Worm (Caenorhabditis elegans) whole organism, mixed stage, embryonic: ENCODE data around the gene C08B6.14.

ENCODE experiments used
- M03D4.4 ChIP-seq: sonication (generic microtip); optimal IDR thresholded peaks from 2 replicates; lab custom pipeline; 2017; ENCODE audit warnings: mild to moderate bottlenecking, missing genetic modification characterization, missing compliant biosample characterization
- bed-3 ChIP-seq: fragments of 200-800 bp; sonication (Bioruptor generic); optimal IDR thresholded peaks from 3 replicates; lab custom pipeline; 2018; ENCODE audit warnings: mild to moderate bottlenecking, missing genetic modification characterization, moderate library complexity, missing compliant biosample characterization
- blmp-1 ChIP-seq: fragments of 150-350 bp; optimal IDR thresholded peaks from 2 replicates; lab custom pipeline; 2014; ENCODE audit warnings: missing biosample characterization, missing genetic modification characterization
- ceh-39 ChIP-seq: fragments of 150-350 bp; optimal IDR thresholded peaks from 2 replicates; lab custom pipeline; 2014; ENCODE audit warnings: missing biosample characterization, missing genetic modification characterization
- ceh-43 ChIP-seq: fragments of 200-800 bp; sonication (Bioruptor generic); optimal IDR thresholded peaks from 2 replicates; lab custom pipeline; 2018; ENCODE audit warnings: mild to moderate bottlenecking, missing genetic modification characterization, moderate library complexity, missing compliant biosample characterization
- ceh-83 ChIP-seq: fragments of 200-800 bp; sonication (Bioruptor generic); optimal IDR thresholded peaks from 2 replicates; lab custom pipeline; 2018; ENCODE audit warnings: mild to moderate bottlenecking, missing genetic modification characterization, missing compliant biosample characterization
- ces-1 ChIP-seq: fragments of 150-350 bp; optimal IDR thresholded peaks from 2 replicates; lab custom pipeline; 2014; ENCODE audit warnings: missing biosample characterization, missing genetic modification reagents, missing genetic modification characterization
- drap-1 ChIP-seq: fragments of 200-800 bp; sonication (Bioruptor generic); optimal IDR thresholded peaks from 3 replicates; lab custom pipeline; 2018; ENCODE audit warnings: mild to moderate bottlenecking, missing genetic modification characterization, missing compliant biosample characterization
- elt-1 ChIP-seq: sonication (generic microtip); optimal IDR thresholded peaks from 2 replicates; lab custom pipeline; 2017; ENCODE audit warnings: missing genetic modification characterization, mild to moderate bottlenecking, missing compliant biosample characterization, antibody characterized with exemption, moderate library complexity, borderline replicate concordance; ENCODE audit not compliant: insufficient read depth
- flh-1 ChIP-seq: fragments of 200-800 bp; sonication (Bioruptor generic); optimal IDR thresholded peaks from 2 replicates; lab custom pipeline; 2018; ENCODE audit warnings: mild to moderate bottlenecking, missing genetic modification characterization, moderate library complexity, missing compliant biosample characterization
- ham-2 ChIP-seq: fragments of 200-800 bp; sonication (Bioruptor generic); optimal IDR thresholded peaks from 2 replicates; lab custom pipeline; 2018; ENCODE audit warnings: mild to moderate bottlenecking, missing genetic modification characterization, missing compliant biosample characterization
- hlh-1 ChIP-seq: fragments of 150-350 bp; optimal IDR thresholded peaks from 2 replicates; lab custom pipeline; 2014; ENCODE audit warnings: missing biosample characterization, missing genetic modification reagents, missing genetic modification characterization
- lin-13 ChIP-seq: fragments of 150-350 bp; optimal IDR thresholded peaks from 2 replicates; lab custom pipeline; 2014; ENCODE audit warnings: missing biosample characterization, missing genetic modification characterization
- lin-32 ChIP-seq: fragments of 200-800 bp; sonication (Bioruptor generic); optimal IDR thresholded peaks from 2 replicates; lab custom pipeline; 2018; ENCODE audit warnings: mild to moderate bottlenecking, missing genetic modification characterization, missing compliant biosample characterization
- lsy-2 ChIP-seq: fragments of 150-350 bp; optimal IDR thresholded peaks from 2 replicates; lab custom pipeline; 2014; ENCODE audit warnings: missing biosample characterization, missing genetic modification characterization
- mab-5 ChIP-seq: fragments of 150-350 bp; optimal IDR thresholded peaks from 2 replicates; lab custom pipeline; 2014; ENCODE audit warnings: missing biosample characterization, missing genetic modification characterization
- mep-1 ChIP-seq: fragments of 150-350 bp; optimal IDR thresholded peaks from 2 replicates; lab custom pipeline; 2017; ENCODE audit warnings: missing biosample characterization, missing genetic modification reagents, missing genetic modification characterization, inconsistent platforms
- mls-2 ChIP-seq: sonication (generic microtip); optimal IDR thresholded peaks from 2 replicates; lab custom pipeline; 2016; ENCODE audit warnings: mild to moderate bottlenecking, missing genetic modification characterization, moderate library complexity, missing compliant biosample characterization
- nhr-12 ChIP-seq: fragments of 150-350 bp; optimal IDR thresholded peaks from 2 replicates; lab custom pipeline; 2014; ENCODE audit warnings: missing biosample characterization, missing genetic modification characterization
- nhr-237 ChIP-seq: fragments of 150-350 bp; optimal IDR thresholded peaks from 2 replicates; lab custom pipeline; 2014; ENCODE audit warnings: missing biosample characterization, missing genetic modification characterization
- nhr-28 ChIP-seq: fragments of 150-350 bp; optimal IDR thresholded peaks from 2 replicates; lab custom pipeline; 2014; ENCODE audit warnings: missing biosample characterization, missing genetic modification characterization
- nhr-76 ChIP-seq: sonication (generic microtip); optimal IDR thresholded peaks from 2 replicates; lab custom pipeline; 2017; ENCODE audit warnings: missing biosample characterization, missing genetic modification characterization
- pha-4 ChIP-seq: fragments of 150-350 bp; optimal IDR thresholded peaks from 2 replicates; lab custom pipeline; 2018; ENCODE audit warnings: missing biosample characterization, missing genetic modification reagents, missing genetic modification characterization
- sem-2 ChIP-seq: fragments of 200-800 bp; sonication (Bioruptor generic); optimal IDR thresholded peaks from 2 replicates; lab custom pipeline; 2018; ENCODE audit warnings: mild to moderate bottlenecking, missing genetic modification characterization, missing compliant biosample characterization
- snpc-4 ChIP-seq: fragments of 150-350 bp; optimal IDR thresholded peaks from 2 replicates; lab custom pipeline; 2014; ENCODE audit warnings: missing biosample characterization, missing genetic modification characterization
- sptf-1 ChIP-seq: sonication (generic microtip); optimal IDR thresholded peaks from 2 replicates; lab custom pipeline; 2017; ENCODE audit warnings: mild to moderate bottlenecking, missing genetic modification characterization, moderate library complexity, missing compliant biosample characterization
- tbx-8 ChIP-seq: fragments of 200-800 bp; sonication (Bioruptor generic); optimal IDR thresholded peaks from 2 replicates; lab custom pipeline; 2018; ENCODE audit warnings: mild to moderate bottlenecking, missing genetic modification characterization, moderate library complexity, missing compliant biosample characterization
- unc-39 ChIP-seq: fragments of 150-350 bp; optimal IDR thresholded peaks from 2 replicates; lab custom pipeline; 2014; ENCODE audit warnings: missing biosample characterization, missing genetic modification characterization
- unc-62 ChIP-seq: fragments of 150-350 bp; optimal IDR thresholded peaks from 2 replicates; lab custom pipeline; 2014; ENCODE audit warnings: missing biosample characterization, missing genetic modification reagents, missing genetic modification characterization
- zip-8 ChIP-seq: fragments of 150-350 bp; optimal IDR thresholded peaks from 2 replicates; lab custom pipeline; 2014; ENCODE audit warnings: missing biosample characterization, missing genetic modification characterization
- ztf-11 ChIP-seq: fragments of 150-350 bp; optimal IDR thresholded peaks from 2 replicates; lab custom pipeline; 2014; ENCODE audit warnings: missing biosample characterization, missing genetic modification characterization

Gene C08B6.14

ce11 chrV:10117465-10117864 lies 15.6 kb upstream of the C08B6.14 start, which contains the start of gene C08B6.5:
C08B6.5 (plus strand) TSS chrV:10117765.
- no peak for TF ChIP-seq unc-62 (GFP tag; lab: Kevin White, UChicago)
- no peak for TF ChIP-seq unc-39 (tag; lab: Kevin White, UChicago)
- no peak for TF ChIP-seq sem-2
- no peak for TF ChIP-seq ham-2 (GFP tag; lab: Kevin White, UChicago)
- TF ChIP-seq ces-1 (GFP tag; lab: Kevin White, UChicago): no peak
- no peak for TF ChIP-seq drap-1 (GFP tag; lab: Kevin White, UChicago)
- TF ChIP-seq ceh-39: no peak
- no peak for TF ChIP-seq hlh-1 (tag; lab: Kevin White, UChicago)
- TF ChIP-seq lin-32: no peak
- no peak for TF ChIP-seq pha-4 (tag; lab: Kevin White, UChicago)
- TF ChIP-seq zip-8: no peak
- TF ChIP-seq mls-2 (tag; lab: Kevin White, UChicago): no peak
- TF ChIP-seq M03D4.4 (tag; lab: Kevin White, UChicago): no peak
- no peak for TF ChIP-seq tbx-8 (GFP tag; lab: Kevin White, UChicago)
- TF ChIP-seq nhr-237: no peak
- no peak for TF ChIP-seq elt-1 (tag; lab: Kevin White, UChicago)
- TF ChIP-seq snpc-4: no peak
- TF ChIP-seq ztf-11 (tag; lab: Kevin White, UChicago): no peak

ce11 chrV:10114329-10114728 lies 12.5 kb upstream of the C08B6.14 start, which contains the start of gene cht-5:
cht-5 (plus strand) TSS chrV:10114629.
- TF ChIP-seq nhr-12 (no peak), sptf-1 (tag; lab: Kevin White, UChicago) (no peak), unc-62 (GFP tag; lab: Kevin White, UChicago) (no peak), tbx-8 (GFP tag; lab: Kevin White, UChicago) (no peak), zip-8 (no peak), drap-1 (GFP tag; lab: Kevin White, UChicago) (no peak), flh-1 (GFP tag; lab: Kevin White, UChicago) (no peak), lsy-2 (no peak), mls-2 (tag; lab: Kevin White, UChicago) (no peak), ces-1 (GFP tag; lab: Kevin White, UChicago) (no peak), pha-4 (tag; lab: Kevin White, UChicago) (no peak), nhr-237 (no peak), ceh-43 (GFP tag; lab: Kevin White, UChicago) (no peak), ceh-83 (GFP tag; lab: Kevin White, UChicago) (no peak), bed-3 (no peak), blmp-1 (tag; lab: Kevin White, UChicago) (no peak)

ce11 chrV:10112187-10112586 lies 10.4 kb upstream of the C08B6.14 start, which contains the start of gene C08B6.3:
C08B6.3 (minus strand) TSS chrV:10112287.
- TF ChIP-seq blmp-1 (tag; lab: Kevin White, UChicago): no peak
- TF ChIP-seq hlh-1 (tag; lab: Kevin White, UChicago): no peak
- TF ChIP-seq mep-1 (tag; lab: Kevin White, UChicago): no peak
- no peak for TF ChIP-seq mab-5 (tag; lab: Kevin White, UChicago)
- TF ChIP-seq sem-2: no peak
- no peak for TF ChIP-seq nhr-76 (tag; lab: Kevin White, UChicago)
- TF ChIP-seq mls-2 (tag; lab: Kevin White, UChicago): no peak
- no peak for TF ChIP-seq ceh-43 (GFP tag; lab: Kevin White, UChicago)
- TF ChIP-seq lin-13: no peak
- TF ChIP-seq nhr-28 (tag; lab: Kevin White, UChicago): no peak
- no peak for TF ChIP-seq ceh-39
- TF ChIP-seq zip-8: no peak
- no peak for TF ChIP-seq nhr-237
- TF ChIP-seq ces-1 (GFP tag; lab: Kevin White, UChicago): no peak
- no peak for TF ChIP-seq unc-62 (GFP tag; lab: Kevin White, UChicago)
- TF ChIP-seq lin-32: no peak

DNA sequence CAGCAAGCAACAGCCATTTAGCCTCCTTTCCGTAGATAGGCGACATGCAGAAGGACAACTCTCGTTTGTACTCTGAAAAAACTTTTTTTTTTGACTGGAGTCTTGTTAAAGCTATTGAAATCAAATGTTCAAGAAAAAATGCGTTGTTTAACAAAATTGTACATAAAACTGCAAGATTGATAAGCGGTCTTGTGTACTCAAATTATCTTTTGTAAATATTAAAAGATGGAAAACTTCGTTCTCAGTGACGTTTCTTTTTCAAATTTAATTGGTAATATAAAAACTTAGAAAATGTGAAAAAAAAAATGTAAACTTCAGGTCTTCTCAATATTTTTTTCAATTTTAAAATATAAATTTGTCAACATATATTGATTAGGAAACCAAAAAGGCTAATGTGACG lies 9.3 kb upstream of the C08B6.14 start:
- TF ChIP-seq nhr-76 (tag; lab: Kevin White, UChicago) (no peak), ceh-83 (GFP tag; lab: Kevin White, UChicago) (no peak), drap-1 (GFP tag; lab: Kevin White, UChicago) (no peak), tbx-8 (GFP tag; lab: Kevin White, UChicago) (no peak), unc-62 (GFP tag; lab: Kevin White, UChicago) (no peak), mls-2 (tag; lab: Kevin White, UChicago) (no peak), nhr-237 (no peak), ham-2 (GFP tag; lab: Kevin White, UChicago) (no peak), zip-8 (no peak), ces-1 (GFP tag; lab: Kevin White, UChicago) (no peak)
